Worm (Caenorhabditis elegans) whole organism, L4/young adult: ENCODE data around the gene flp-5.

Experiments used
- dao-5 ChIP-seq: sonication (generic microtip); optimal IDR thresholded peaks from 2 replicates; lab custom pipeline; 2016; ENCODE audit warnings: missing genotype, missing genetic modification characterization, moderate library complexity, missing compliant biosample characterization
- him-1 ChIP-seq: sonication (generic microtip); optimal IDR thresholded peaks from 2 replicates; lab custom pipeline; 2016; ENCODE audit warnings: missing genotype, missing genetic modification reagents, missing genetic modification characterization, missing compliant biosample characterization

ce11 chrX:8554029-8554428 is 26.0 kb downstream of the flp-5 start:
- TF ChIP-seq dao-5 (no peak), him-1 (tag; lab: Kevin White, UChicago) (no peak)
